Fruit fly (Drosophila melanogaster) whole organism, embryonic: ENCODE data around the gene Aasdh.

Experiments used
- B-H1 ChIP-seq: fragments of 200-800 bp; sonication (Bioruptor generic); IDR thresholded peaks from 3 replicates; pipeline ENCODE4 v1.3.6; 2022; ENCODE audit warnings: missing biosample characterization, missing genetic modification characterization
- Bteb2 ChIP-seq: fragments of 200-800 bp; sonication (Bioruptor generic); optimal IDR thresholded peaks from 2 replicates; lab custom pipeline; 2016; ENCODE audit warnings: missing biosample characterization, missing genetic modification characterization
- ems ChIP-seq: fragments of 200-800 bp; sonication (Bioruptor generic); optimal IDR thresholded peaks from 3 replicates; lab custom pipeline; 2016; ENCODE audit warnings: missing biosample characterization, missing genetic modification characterization
- schlank ChIP-seq: fragments of 200-800 bp; sonication (Bioruptor generic); optimal IDR thresholded peaks from 2 replicates; lab custom pipeline; 2018; ENCODE audit warnings: missing biosample characterization, mild to moderate bottlenecking, missing genetic modification characterization
- z ChIP-seq: fragments of 200-800 bp; sonication (Bioruptor generic); IDR thresholded peaks from 3 replicates; pipeline ENCODE4 v1.3.6; 2022; ENCODE audit warnings: missing biosample characterization, missing genetic modification characterization

DNA sequence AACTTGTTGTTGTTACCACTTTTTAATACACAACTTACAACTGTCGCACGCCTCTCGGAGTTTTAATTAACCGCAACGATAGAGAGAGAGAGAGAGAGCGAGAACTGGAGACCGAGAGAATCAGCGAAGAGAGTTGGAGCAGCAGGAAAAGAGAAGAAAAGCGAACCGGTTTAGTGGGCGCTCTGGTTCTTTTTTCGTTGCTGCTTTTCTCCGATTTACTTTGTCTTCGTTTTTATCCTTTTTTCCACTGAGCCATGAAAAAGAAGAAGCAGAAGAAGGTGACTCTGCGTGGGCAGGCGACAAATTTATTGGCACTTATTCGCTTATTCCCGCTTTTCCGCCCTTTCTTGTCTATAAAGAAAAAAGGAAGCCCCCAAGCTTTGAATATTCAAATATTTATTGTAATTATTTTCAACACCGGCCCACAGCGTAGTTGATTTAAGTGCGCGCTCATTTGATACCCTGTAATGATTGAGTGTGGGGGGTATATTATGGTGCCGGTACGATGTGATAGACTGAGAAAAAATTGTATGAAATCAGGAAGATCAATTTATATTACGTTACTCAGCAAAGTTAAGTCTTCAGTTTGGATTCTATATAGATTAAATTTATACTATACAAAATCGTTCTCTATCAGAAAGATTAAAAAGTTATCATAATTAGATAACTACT is 29.0 kb downstream of the Aasdh start:
- TF ChIP-seq schlank (tag; lab: Kevin White, UChicago), result no peak
- TF ChIP-seq ems, result no peak
- no peak for TF ChIP-seq Bteb2 (GFP tag; lab: Kevin White, UChicago)
- no peak for TF ChIP-seq B-H1
- TF ChIP-seq z, result no peak
